Fruit fly (Drosophila melanogaster) whole organism, embryonic: Measurements from ENCODE around the gene CG12054.

ENCODE experiments used
- Blimp-1 ChIP-seq: fragments of 200-800 bp; sonication (Bioruptor generic); optimal IDR thresholded peaks from 3 replicates; lab custom pipeline; 2018; ENCODE audit warnings: missing biosample characterization, missing genetic modification characterization, mild to moderate bottlenecking, moderate library complexity, missing genetic modification reagents
- CG10979 ChIP-seq: fragments of 200-800 bp; sonication (Bioruptor generic); optimal IDR thresholded peaks from 2 replicates; lab custom pipeline; 2018; ENCODE audit warnings: missing biosample characterization, mild to moderate bottlenecking, missing genetic modification characterization, moderate library complexity
- CG12391 ChIP-seq: fragments of 200-800 bp; sonication (Bioruptor generic); optimal IDR thresholded peaks from 3 replicates; lab custom pipeline; 2018; ENCODE audit warnings: missing biosample characterization, mild to moderate bottlenecking, missing genetic modification characterization, moderate library complexity
- CG12744 ChIP-seq: fragments of 200-800 bp; sonication (Bioruptor generic); optimal IDR thresholded peaks from 2 replicates; lab custom pipeline; 2016; ENCODE audit warnings: missing biosample characterization, missing genetic modification characterization
- CG12942 ChIP-seq: fragments of 200-800 bp; sonication (Bioruptor generic); optimal IDR thresholded peaks from 3 replicates; lab custom pipeline; 2016; ENCODE audit warnings: missing biosample characterization, missing genetic modification characterization
- CG13424 ChIP-seq: fragments of 200-800 bp; sonication (Bioruptor generic); optimal IDR thresholded peaks from 2 replicates; lab custom pipeline; 2019; ENCODE audit warnings: missing biosample characterization, mild to moderate bottlenecking, missing genetic modification characterization, moderate library complexity
- CG16815 ChIP-seq: fragments of 200-800 bp; sonication (Bioruptor generic); optimal IDR thresholded peaks from 3 replicates; lab custom pipeline; 2017; ENCODE audit warnings: missing biosample characterization, mild to moderate bottlenecking, missing genetic modification characterization
- CG17612 ChIP-seq: fragments of 200-800 bp; sonication (Bioruptor generic); IDR thresholded peaks from 2 replicates; pipeline ENCODE4 v1.3.6; 2022; ENCODE audit warnings: missing biosample characterization, missing genetic modification characterization
- CG2116 ChIP-seq: fragments of 200-800 bp; sonication (Bioruptor generic); optimal IDR thresholded peaks from 3 replicates; lab custom pipeline; 2018; ENCODE audit warnings: missing biosample characterization, mild to moderate bottlenecking, missing genetic modification characterization
- CG2120 ChIP-seq: fragments of 200-800 bp; sonication (Bioruptor generic); optimal IDR thresholded peaks from 3 replicates; lab custom pipeline; 2016; ENCODE audit warnings: missing biosample characterization, missing genetic modification characterization
- CG2678 ChIP-seq: fragments of 200-800 bp; sonication (Bioruptor generic); optimal IDR thresholded peaks from 3 replicates; lab custom pipeline; 2019; ENCODE audit warnings: missing biosample characterization, mild to moderate bottlenecking, missing genetic modification characterization, moderate library complexity
- CG43689 ChIP-seq: fragments of 200-800 bp; sonication (Bioruptor generic); IDR thresholded peaks from 2 replicates; pipeline ENCODE4 v1.3.6; 2022; ENCODE audit warnings: missing biosample characterization, missing genetic modification characterization
- CG6689 ChIP-seq: fragments of 200-800 bp; sonication (Bioruptor generic); IDR thresholded peaks from 2 replicates; pipeline ENCODE4 v1.3.6; 2022; ENCODE audit warnings: missing biosample characterization, missing genetic modification characterization
- CG7839 ChIP-seq: fragments of 200-800 bp; sonication (Bioruptor generic); optimal IDR thresholded peaks from 3 replicates; lab custom pipeline; 2018; ENCODE audit warnings: missing biosample characterization, mild to moderate bottlenecking, missing genetic modification characterization, moderate library complexity
- CG8359 ChIP-seq: fragments of 200-800 bp; sonication (Bioruptor generic); optimal IDR thresholded peaks from 2 replicates; lab custom pipeline; 2017; ENCODE audit warnings: missing biosample characterization, mild to moderate bottlenecking, missing genetic modification characterization, borderline replicate concordance
- CG8388 ChIP-seq: fragments of 200-800 bp; sonication (Bioruptor generic); optimal IDR thresholded peaks from 2 replicates; lab custom pipeline; 2019; ENCODE audit warnings: missing biosample characterization, mild to moderate bottlenecking, missing genetic modification characterization, moderate library complexity
- Camta ChIP-seq: fragments of 200-800 bp; sonication (Bioruptor generic); optimal IDR thresholded peaks from 2 replicates; lab custom pipeline; 2016; ENCODE audit warnings: missing biosample characterization, missing genetic modification characterization
- E2f2 ChIP-seq: fragments of 200-800 bp; sonication (Bioruptor generic); IDR thresholded peaks from 2 replicates; pipeline ENCODE4 v1.3.6; 2022; ENCODE audit warnings: missing biosample characterization, missing genetic modification characterization
- Ets97D ChIP-seq: fragments of 200-800 bp; sonication (Bioruptor generic); optimal IDR thresholded peaks from 3 replicates; lab custom pipeline; 2016; ENCODE audit warnings: missing biosample characterization, missing genetic modification characterization
- Hr51 ChIP-seq, 2 experiments: fragments of 200-800 bp; sonication (Bioruptor generic); optimal IDR thresholded peaks; 2 replicates in 1 of 2; 3 replicates in 1 of 2; lab custom pipeline; 2016 to 2018; ENCODE audit warnings: missing biosample characterization in 2 of 2, missing genetic modification characterization in 2 of 2, mild to moderate bottlenecking in 1 of 2, moderate library complexity in 1 of 2
- Nf-YC ChIP-seq: fragments of 200-800 bp; optimal IDR thresholded peaks from 3 replicates; lab custom pipeline; 2019; ENCODE audit warnings: missing biosample characterization, mild to moderate bottlenecking, missing genetic modification characterization, moderate library complexity
- NfI ChIP-seq: fragments of 200-800 bp; sonication (Bioruptor generic); optimal IDR thresholded peaks from 3 replicates; lab custom pipeline; 2018; ENCODE audit warnings: missing biosample characterization, mild to moderate bottlenecking, missing genetic modification characterization, moderate library complexity
- Poxn ChIP-seq: fragments of 200-800 bp; sonication (Bioruptor generic); IDR thresholded peaks from 2 replicates; pipeline ENCODE4 v1.3.6; 2022; ENCODE audit warnings: missing biosample characterization, missing genetic modification characterization
- Ptx1 ChIP-seq: fragments of 200-800 bp; sonication (Bioruptor generic); IDR thresholded peaks from 2 replicates; pipeline ENCODE4 v1.3.6; 2022; ENCODE audit warnings: missing biosample characterization, missing genetic modification characterization
- Six4 ChIP-seq: fragments of 200-800 bp; sonication (Bioruptor generic); optimal IDR thresholded peaks from 2 replicates; lab custom pipeline; 2016; ENCODE audit warnings: missing biosample characterization, missing genetic modification characterization
- Sox102F ChIP-seq: fragments of 200-800 bp; sonication (Bioruptor generic); optimal IDR thresholded peaks from 2 replicates; lab custom pipeline; 2018; ENCODE audit warnings: missing biosample characterization, mild to moderate bottlenecking, missing genetic modification characterization, moderate library complexity
- aop ChIP-seq: fragments of 200-800 bp; sonication (Bioruptor generic); IDR thresholded peaks from 2 replicates; pipeline ENCODE4 v1.3.6; 2022; ENCODE audit warnings: missing biosample characterization, missing genetic modification characterization
- ato ChIP-seq: fragments of 200-800 bp; sonication (Bioruptor generic); IDR thresholded peaks from 2 replicates; pipeline ENCODE4 v1.3.6; 2022; ENCODE audit warnings: missing biosample characterization, missing genetic modification characterization; ENCODE audit not compliant: partially characterized antibody
- az2 ChIP-seq: fragments of 200-800 bp; sonication (Bioruptor generic); optimal IDR thresholded peaks from 3 replicates; lab custom pipeline; 2016; ENCODE audit warnings: missing biosample characterization, missing genetic modification characterization
- bsh ChIP-seq, 2 experiments: fragments of 200-800 bp; sonication (Bioruptor generic); optimal IDR thresholded peaks; 2 replicates each; lab custom pipeline; 2017 to 2018; ENCODE audit warnings: mild to moderate bottlenecking in 2 of 2, missing biosample characterization in 2 of 2, missing genetic modification characterization in 2 of 2, moderate library complexity in 1 of 2
- cwo ChIP-seq: fragments of 200-800 bp; sonication (Bioruptor generic); optimal IDR thresholded peaks from 3 replicates; lab custom pipeline; 2017; ENCODE audit warnings: missing biosample characterization, missing genetic modification characterization, mild to moderate bottlenecking, moderate library complexity, missing genetic modification reagents
- dmrt99B ChIP-seq: fragments of 200-800 bp; sonication (Bioruptor generic); optimal IDR thresholded peaks from 2 replicates; lab custom pipeline; 2018; ENCODE audit warnings: missing biosample characterization, mild to moderate bottlenecking, missing genetic modification characterization, moderate library complexity
- fd102C ChIP-seq: fragments of 200-800 bp; sonication (Bioruptor generic); optimal IDR thresholded peaks from 2 replicates; lab custom pipeline; 2018; ENCODE audit warnings: missing biosample characterization, mild to moderate bottlenecking, missing genetic modification characterization, moderate library complexity
- fd64A ChIP-seq: fragments of 200-800 bp; sonication (Bioruptor generic); optimal IDR thresholded peaks from 3 replicates; lab custom pipeline; 2018; ENCODE audit warnings: missing biosample characterization, mild to moderate bottlenecking, missing genetic modification characterization
- ftz-f1 ChIP-seq: fragments of 200-800 bp; sonication (Bioruptor generic); optimal IDR thresholded peaks from 2 replicates; lab custom pipeline; 2016; ENCODE audit warnings: missing biosample characterization, missing genetic modification characterization
- gem ChIP-seq: fragments of 200-800 bp; sonication (Bioruptor generic); optimal IDR thresholded peaks from 2 replicates; lab custom pipeline; 2019; ENCODE audit warnings: missing biosample characterization, mild to moderate bottlenecking, missing genetic modification characterization, moderate library complexity
- her ChIP-seq: fragments of 200-800 bp; sonication (Bioruptor generic); optimal IDR thresholded peaks from 2 replicates; lab custom pipeline; 2016; ENCODE audit warnings: missing biosample characterization, missing genetic modification characterization
- hth ChIP-seq: fragments of >200 bp; optimal IDR thresholded peaks from 2 replicates; lab custom pipeline; 2017; ENCODE audit warnings: inconsistent platforms
- jigr1 ChIP-seq: fragments of 200-800 bp; sonication (Bioruptor generic); IDR thresholded peaks from 3 replicates; pipeline ENCODE4 v1.3.6; 2022; ENCODE audit warnings: missing biosample characterization, missing genetic modification characterization
- kah ChIP-seq: fragments of 200-800 bp; sonication (Bioruptor generic); optimal IDR thresholded peaks from 2 replicates; lab custom pipeline; 2018; ENCODE audit warnings: missing biosample characterization, mild to moderate bottlenecking, missing genetic modification characterization
- nmo ChIP-seq: fragments of 200-800 bp; sonication (Bioruptor generic); optimal IDR thresholded peaks from 2 replicates; lab custom pipeline; 2018; ENCODE audit warnings: missing biosample characterization, mild to moderate bottlenecking, missing genetic modification characterization, moderate library complexity
- onecut ChIP-seq: fragments of 200-800 bp; sonication (Bioruptor generic); IDR thresholded peaks from 2 replicates; pipeline ENCODE4 v1.3.6; 2022; ENCODE audit warnings: missing biosample characterization, missing genetic modification characterization
- row ChIP-seq: fragments of 200-800 bp; sonication (Bioruptor generic); IDR thresholded peaks from 3 replicates; pipeline ENCODE4 v1.3.6; 2022; ENCODE audit warnings: missing biosample characterization, missing genetic modification characterization
- schlank ChIP-seq: fragments of 200-800 bp; sonication (Bioruptor generic); optimal IDR thresholded peaks from 2 replicates; lab custom pipeline; 2018; ENCODE audit warnings: missing biosample characterization, mild to moderate bottlenecking, missing genetic modification characterization
- sens ChIP-seq: fragments of 200-800 bp; sonication (Bioruptor generic); peaks from one replicate; lab custom pipeline; 2016; ENCODE audit warnings: missing biosample characterization, missing genetic modification characterization
- sqz ChIP-seq: fragments of 200-800 bp; sonication (Bioruptor generic); optimal IDR thresholded peaks from 3 replicates; lab custom pipeline; 2018; ENCODE audit warnings: missing biosample characterization, mild to moderate bottlenecking, missing genetic modification characterization

CG12054 gene

DNA sequence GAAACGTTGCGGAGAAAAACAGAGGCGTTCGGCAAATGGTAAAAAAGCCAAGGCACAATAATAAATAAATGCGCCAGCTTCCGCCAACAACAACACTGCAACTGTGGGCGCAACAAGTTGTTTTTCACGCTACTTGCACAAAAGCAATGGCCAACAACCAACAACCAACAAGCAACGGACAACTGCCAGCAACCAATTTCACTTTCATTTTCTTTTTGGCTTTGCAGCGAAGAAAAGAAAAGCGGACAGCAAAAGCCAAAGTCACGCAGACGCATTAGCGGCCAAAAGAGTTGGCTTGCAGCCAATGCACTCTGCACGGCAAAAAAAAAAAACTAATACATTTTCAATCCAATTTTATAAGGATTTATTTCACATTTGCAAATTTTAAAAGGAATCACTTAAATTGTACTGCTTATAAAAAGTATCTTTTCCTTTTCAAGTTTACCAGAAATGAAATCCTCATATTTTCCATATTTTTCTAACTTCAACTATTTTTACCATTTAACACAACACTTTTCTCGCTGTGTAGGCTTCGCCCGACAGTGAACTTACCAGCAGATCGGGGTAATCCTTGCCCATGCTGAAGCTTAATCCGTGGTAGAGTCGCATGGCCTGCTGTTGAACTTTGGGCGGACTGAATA is 30.7 kb downstream of the CG12054 start (continued):
- TF ChIP-seq kah = no peak
- peak in 1 of 2 experiments; percentile 6 for TF ChIP-seq Hr51 (GFP tag; optimal IDR thresholded peaks at IDR 0.05; lab: Kevin White, UChicago)
- peak; percentile 49 for TF ChIP-seq Sox102F (GFP tag; lab: Kevin White, UChicago)
- TF ChIP-seq ato = no peak
- TF ChIP-seq Nf-YC (tag; lab: Kevin White, UChicago) = no peak
- no peak for TF ChIP-seq CG2120 (GFP tag; lab: Kevin White, UChicago)
- TF ChIP-seq sqz (GFP tag; lab: Kevin White, UChicago) = no peak
- TF ChIP-seq her (GFP tag; lab: Kevin White, UChicago) = no peak
- TF ChIP-seq aop (GFP tag; lab: Robert Waterston, UW) = no peak
- TF ChIP-seq dmrt99B (tag; lab: Kevin White, UChicago) = peak; percentile 31
- no peak for TF ChIP-seq onecut (GFP tag; lab: Robert Waterston, UW)
- TF ChIP-seq CG6689 (GFP tag; lab: Robert Waterston, UW) = peak; percentile 11; the same call in 1 of the 2 replicates
- TF ChIP-seq CG8388 (GFP tag; lab: Kevin White, UChicago) = peak; percentile 4
- peak; percentile 1 for TF ChIP-seq CG7839 (tag; lab: Kevin White, UChicago)
- peak; percentile 31 for TF ChIP-seq gem (tag; lab: Kevin White, UChicago)
- TF ChIP-seq az2 (GFP tag; lab: Kevin White, UChicago) = peak; percentile 20
- TF ChIP-seq CG2678 (tag; lab: Kevin White, UChicago) = peak; percentile 33
- peak in 1 of 2 experiments; percentile 27 for TF ChIP-seq bsh (GFP tag; optimal IDR thresholded peaks at IDR 0.05; lab: Kevin White, UChicago)
- TF ChIP-seq CG12391 (tag; lab: Kevin White, UChicago) = peak; percentile 7
- TF ChIP-seq E2f2 = no peak
- 0 out of 2 replicates have a peak, but pooled peaks have one; percentile 20 for TF ChIP-seq Ptx1 (GFP tag; lab: Robert Waterston, UW)
- TF ChIP-seq nmo (GFP tag; lab: Kevin White, UChicago) = peak; percentile 17
- TF ChIP-seq Blimp-1 (GFP tag; lab: Kevin White, UChicago) = peak; percentile 91
- no peak for TF ChIP-seq CG17612
- peak; percentile 8 for TF ChIP-seq Camta (GFP tag; lab: Kevin White, UChicago)
- peak; percentile 69 for TF ChIP-seq sens (GFP tag; lab: Kevin White, UChicago)
- TF ChIP-seq Six4 (GFP tag; lab: Kevin White, UChicago) = no peak
- TF ChIP-seq row (GFP tag; lab: Robert Waterston, UW) = peak; percentile 17; the same call in 1 of the 3 replicates

dm6 chr3R:31252093-31252962 is 31.8 kb downstream of the CG12054 start, which contains the start of the genes qless and mRpL32:
TSS of gene qless (minus strand) at chr3R:31252608.
TSS of gene mRpL32 (plus strand) at chr3R:31252872.
- TF ChIP-seq schlank (tag; lab: Kevin White, UChicago) = no peak
- TF ChIP-seq cwo (GFP tag; lab: Kevin White, UChicago) = no peak
- no peak for TF ChIP-seq fd64A (GFP tag; lab: Kevin White, UChicago)
- TF ChIP-seq Six4 (GFP tag; lab: Kevin White, UChicago) = peak; percentile 64
- TF ChIP-seq Ets97D = peak; percentile 42
- no peak for TF ChIP-seq CG12942
- TF ChIP-seq CG12744 (GFP tag; lab: Kevin White, UChicago) = no peak
- TF ChIP-seq ftz-f1 (GFP tag; lab: Kevin White, UChicago) = no peak
- TF ChIP-seq fd102C (GFP tag; lab: Kevin White, UChicago) = no peak
- TF ChIP-seq NfI (GFP tag; lab: Kevin White, UChicago) = peak; percentile 35
- TF ChIP-seq CG2116 (GFP tag; lab: Kevin White, UChicago) = peak; percentile 80
- peak; percentile 35 for TF ChIP-seq CG8359 (GFP tag; lab: Kevin White, UChicago)
- peak; percentile 13; the same call in 1 of the 2 replicates for TF ChIP-seq CG43689 (GFP tag; lab: Robert Waterston, UW)
- no peak for TF ChIP-seq dmrt99B (tag; lab: Kevin White, UChicago)
- no peak for TF ChIP-seq Poxn (GFP tag; lab: Robert Waterston, UW)
- TF ChIP-seq hth (lab: Kevin White, UChicago) = no peak
- TF ChIP-seq CG13424 (tag; lab: Kevin White, UChicago) = peak; percentile 45
- no peak for TF ChIP-seq CG16815 (GFP tag; lab: Kevin White, UChicago)
- peak; percentile 86 for TF ChIP-seq Ptx1 (GFP tag; lab: Robert Waterston, UW)
- TF ChIP-seq jigr1 (GFP tag; lab: Robert Waterston, UW) = no peak
- TF ChIP-seq CG10979 (tag; lab: Kevin White, UChicago) = peak; percentile 22
